Fruit fly (Drosophila melanogaster): ENCODE measurements around the gene Argk2.

The Argk2 gene

DNA sequence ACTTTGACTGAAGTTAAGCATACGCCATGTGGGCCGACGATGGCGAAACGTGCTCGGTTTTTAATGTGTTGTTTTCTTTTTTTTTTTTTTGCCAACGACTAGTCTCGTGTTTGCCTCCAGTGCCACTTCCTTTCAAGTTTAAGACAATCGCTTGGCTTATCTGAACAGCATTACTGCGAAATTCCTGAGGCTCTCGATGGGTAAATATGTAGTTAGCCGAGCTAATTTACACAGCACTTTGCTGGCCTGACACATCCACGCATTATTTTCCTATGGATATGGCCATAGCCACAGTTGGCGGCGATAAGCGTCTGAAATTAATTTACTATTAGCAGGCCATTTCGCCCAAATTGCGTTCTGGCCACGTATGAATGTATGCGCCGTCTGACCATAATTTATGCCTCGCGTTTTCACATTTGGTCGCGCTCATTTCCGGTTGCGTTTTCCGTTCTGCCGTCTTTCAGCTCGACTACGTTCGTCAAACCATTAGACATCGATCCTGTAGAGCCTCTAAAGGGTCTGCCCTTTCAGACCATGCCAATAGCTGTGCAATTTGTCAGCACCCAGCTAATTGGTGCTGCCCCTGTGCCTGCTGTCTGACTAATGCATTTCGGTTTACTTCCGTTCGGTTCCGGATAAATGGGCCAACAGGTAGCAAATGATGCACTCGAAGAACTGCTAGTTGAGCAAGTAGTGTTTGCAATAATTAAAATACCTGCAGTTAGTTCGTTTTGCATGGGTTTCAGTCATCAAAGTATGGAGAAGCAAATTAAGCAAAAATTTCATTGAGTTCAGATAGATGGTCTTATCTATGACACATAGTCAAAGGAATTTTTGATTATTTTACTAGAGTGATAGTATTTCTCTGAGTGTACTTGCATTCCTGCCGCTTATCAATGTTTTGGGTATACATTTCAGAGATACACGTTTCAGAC, 26.5 kb upstream of the Argk2 start (continued):
- TF ChIP-seq schlank (tag; optimal IDR thresholded peaks at IDR 0.05) (peak; percentile 0), Neu2 (GFP tag; optimal IDR thresholded peaks at IDR 0.05; ENCODE audit: borderline replicate concordance) (peak; percentile 34), CG11695 (GFP tag; IDR thresholded peaks at IDR 0.05) (no peak), CG12219 (GFP tag; optimal IDR thresholded peaks at IDR 0.05) (no peak), Med (GFP tag) (peak; percentile 67)

DNA sequence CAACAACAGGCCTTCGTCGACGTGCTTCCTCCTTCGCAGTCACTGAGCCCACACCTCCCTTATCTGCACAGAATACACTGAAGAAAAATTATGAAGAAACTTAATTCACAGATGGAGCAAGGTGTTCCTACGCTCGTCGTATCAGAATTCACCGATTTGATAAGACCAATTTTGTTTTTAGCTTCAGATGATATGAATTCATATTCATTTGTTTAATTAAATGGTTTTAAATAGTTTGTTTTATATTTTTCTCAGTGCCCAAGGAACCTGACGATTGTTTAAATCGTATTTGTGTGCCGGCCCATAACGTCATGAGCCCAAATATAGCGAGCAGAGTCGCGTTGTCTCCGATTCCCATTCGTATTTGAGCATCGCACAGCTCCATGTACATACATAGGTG, 23.6 kb upstream of the Argk2 start:
- TF ChIP-seq CG12236 (GFP tag; optimal IDR thresholded peaks at IDR 0.05) (peak; percentile 68), sim (GFP tag; IDR thresholded peaks at IDR 0.05) (peak; percentile 40; the same call in 1 of the 2 replicates), sd (tag; optimal IDR thresholded peaks at IDR 0.05) (no peak), Ets97D (GFP tag; optimal IDR thresholded peaks at IDR 0.05) (peak; percentile 5), H2.0 (GFP tag; IDR thresholded peaks at IDR 0.05) (peak; percentile 49), cato (GFP tag; optimal IDR thresholded peaks at IDR 0.05; ENCODE audit: borderline replicate concordance) (peak; percentile 21), CG15514 (GFP tag; optimal IDR thresholded peaks at IDR 0.05) (no peak), Mes4 (GFP tag; optimal IDR thresholded peaks at IDR 0.05) (peak; percentile 51), fd102C (GFP tag; optimal IDR thresholded peaks at IDR 0.05) (peak; percentile 93), CG11247 (GFP tag; IDR thresholded peaks at IDR 0.05) (no peak), sr (GFP tag; IDR thresholded peaks at IDR 0.05) (no peak), Atf-2 (GFP tag; optimal IDR thresholded peaks at IDR 0.05) (peak; percentile 46), chm (GFP tag; IDR thresholded peaks at IDR 0.05) (peak; percentile 41; the same call in 1 of the 2 replicates), Antp (GFP tag; optimal IDR thresholded peaks at IDR 0.05) (peak; percentile 28), da (GFP tag; optimal IDR thresholded peaks at IDR 0.05) (no peak), pita (GFP tag; optimal IDR thresholded peaks at IDR 0.05) (no peak), grn (GFP tag; optimal IDR thresholded peaks at IDR 0.05) (peak; percentile 25), HLH54F (GFP tag; optimal IDR thresholded peaks at IDR 0.05) (peak; percentile 45), gem (tag; optimal IDR thresholded peaks at IDR 0.05) (peak; percentile 80), sens-2 (GFP tag; IDR thresholded peaks at IDR 0.05) (peak; percentile 10; the same call in 1 of the 2 replicates), C15 (GFP tag; IDR thresholded peaks at IDR 0.05) (0 out of 3 replicates have a peak, but pooled peaks have one; percentile 18), Doc3 (GFP tag; IDR thresholded peaks at IDR 0.05; ENCODE audit: partially characterized antibody) (no peak), zen (tag; optimal IDR thresholded peaks at IDR 0.05) (peak; percentile 90), CG16815 (GFP tag; optimal IDR thresholded peaks at IDR 0.05) (peak; percentile 75), pho (GFP tag; optimal IDR thresholded peaks at IDR 0.05) (peak; percentile 10), CG15269 (tag; optimal IDR thresholded peaks at IDR 0.05) (peak; percentile 37), dan (GFP tag; IDR thresholded peaks at IDR 0.05) (peak; percentile 69), CG4424 (GFP tag; optimal IDR thresholded peaks at IDR 0.05) (peak; percentile 65), CG2202 (tag; optimal IDR thresholded peaks at IDR 0.05) (peak; percentile 77), Blimp-1 (GFP tag; optimal IDR thresholded peaks at IDR 0.05) (peak; percentile 52), CG17361 (GFP tag; IDR thresholded peaks at IDR 0.05) (peak; percentile 73), CG3407 (GFP tag; optimal IDR thresholded peaks at IDR 0.05) (no peak), Dad (GFP tag; optimal IDR thresholded peaks at IDR 0.05) (peak; percentile 40), tin (GFP tag; optimal IDR thresholded peaks at IDR 0.05) (peak; percentile 61), CTCF (GFP tag; optimal IDR thresholded peaks at IDR 0.05) (no peak), aop (GFP tag; IDR thresholded peaks at IDR 0.05) (no peak), CG11695 (GFP tag; IDR thresholded peaks at IDR 0.05) (peak; percentile 55; the same call in 1 of the 3 replicates), Oaz (GFP tag; IDR thresholded peaks at IDR 0.05) (no peak), Eip74EF (GFP tag; optimal IDR thresholded peaks at IDR 0.05) (peak in 1 of 2 experiments; percentile 42), dysf (GFP tag; IDR thresholded peaks at IDR 0.05) (peak; percentile 56; the same call in 1 of the 3 replicates), ro (GFP tag; IDR thresholded peaks at IDR 0.05) (peak; percentile 37; the same call in 1 of the 2 replicates), CG2712 (tag; optimal IDR thresholded peaks at IDR 0.05) (peak; percentile 85), ATbp (GFP tag; optimal IDR thresholded peaks at IDR 0.05) (peak; percentile 22)
